Fruit fly (Drosophila melanogaster) S2 (cell line): Measurements from ENCODE around the gene Nup358.

Experiments used
- CG8478 ChIP-seq: fragments of >200 bp; optimal IDR thresholded peaks from 2 replicates; lab custom pipeline; 2018
- CTCF ChIP-seq, 2 experiments: fragments of >200 bp; optimal IDR thresholded peaks; 2 replicates each; lab custom pipeline; 2018

DNA sequence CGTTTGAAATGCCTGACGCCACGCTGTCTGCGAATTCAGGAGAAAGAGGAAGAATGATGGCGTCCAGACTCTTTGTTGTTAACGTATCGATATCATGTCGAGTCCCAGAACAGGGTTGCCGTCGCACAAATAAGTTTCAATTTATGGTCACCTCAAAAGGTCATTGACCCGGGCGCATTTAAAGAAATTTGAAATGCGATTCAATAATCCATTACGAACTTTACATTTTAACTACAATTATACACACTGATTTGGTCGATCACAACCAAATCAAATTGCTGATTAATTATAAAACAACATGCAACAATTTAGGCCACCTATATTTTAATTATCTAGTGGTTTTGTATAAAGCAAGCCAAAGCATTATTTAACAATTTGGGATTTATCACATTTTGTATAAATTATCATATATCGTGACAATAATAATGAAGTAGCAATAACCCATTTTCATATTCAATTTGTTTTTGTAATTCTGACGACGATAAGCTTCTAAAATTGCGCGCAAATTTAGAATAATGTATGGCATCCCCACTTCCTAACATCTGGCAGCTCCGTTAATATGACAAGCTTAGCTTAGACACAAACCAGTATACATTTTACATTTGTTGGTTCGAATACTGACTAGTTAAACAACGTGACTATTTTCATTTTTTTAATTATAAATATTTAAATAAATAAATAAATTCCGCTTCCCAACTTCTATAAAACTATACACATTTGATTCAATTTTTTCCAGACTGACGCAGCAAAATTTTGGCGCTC is 3.9 kb upstream of the Nup358 start, which contains the start of gene bam:
- peak; percentile 34 to 61 for TF ChIP-seq CTCF (optimal IDR thresholded peaks at IDR 0.05; lab: Kevin White, UChicago)
- no peak for TF ChIP-seq CG8478 (lab: Kevin White, UChicago)
